Worm (Caenorhabditis elegans) whole organism, mixed stage, embryonic: ENCODE measurements around the gene C08B6.14.

Experiments used
- bed-3 ChIP-seq: fragments of 200-800 bp; sonication (Bioruptor generic); optimal IDR thresholded peaks from 3 replicates; lab custom pipeline; 2018; ENCODE audit warnings: mild to moderate bottlenecking, missing genetic modification characterization, moderate library complexity, missing compliant biosample characterization
- blmp-1 ChIP-seq: fragments of 150-350 bp; optimal IDR thresholded peaks from 2 replicates; lab custom pipeline; 2014; ENCODE audit warnings: missing biosample characterization, missing genetic modification characterization
- ceh-39 ChIP-seq: fragments of 150-350 bp; optimal IDR thresholded peaks from 2 replicates; lab custom pipeline; 2014; ENCODE audit warnings: missing biosample characterization, missing genetic modification characterization
- ceh-43 ChIP-seq: fragments of 200-800 bp; sonication (Bioruptor generic); optimal IDR thresholded peaks from 2 replicates; lab custom pipeline; 2018; ENCODE audit warnings: mild to moderate bottlenecking, missing genetic modification characterization, moderate library complexity, missing compliant biosample characterization
- ceh-83 ChIP-seq: fragments of 200-800 bp; sonication (Bioruptor generic); optimal IDR thresholded peaks from 2 replicates; lab custom pipeline; 2018; ENCODE audit warnings: mild to moderate bottlenecking, missing genetic modification characterization, missing compliant biosample characterization
- ces-1 ChIP-seq: fragments of 150-350 bp; optimal IDR thresholded peaks from 2 replicates; lab custom pipeline; 2014; ENCODE audit warnings: missing biosample characterization, missing genetic modification reagents, missing genetic modification characterization
- cnd-1 ChIP-seq: fragments of 200-800 bp; sonication (Bioruptor generic); optimal IDR thresholded peaks from 2 replicates; lab custom pipeline; 2018; ENCODE audit warnings: mild to moderate bottlenecking, missing genetic modification characterization, missing compliant biosample characterization
- elt-1 ChIP-seq: sonication (generic microtip); optimal IDR thresholded peaks from 2 replicates; lab custom pipeline; 2017; ENCODE audit warnings: missing genetic modification characterization, mild to moderate bottlenecking, missing compliant biosample characterization, antibody characterized with exemption, moderate library complexity, borderline replicate concordance; ENCODE audit not compliant: insufficient read depth
- flh-1 ChIP-seq: fragments of 200-800 bp; sonication (Bioruptor generic); optimal IDR thresholded peaks from 2 replicates; lab custom pipeline; 2018; ENCODE audit warnings: mild to moderate bottlenecking, missing genetic modification characterization, moderate library complexity, missing compliant biosample characterization
- hlh-1 ChIP-seq: fragments of 150-350 bp; optimal IDR thresholded peaks from 2 replicates; lab custom pipeline; 2014; ENCODE audit warnings: missing biosample characterization, missing genetic modification reagents, missing genetic modification characterization
- lsy-2 ChIP-seq: fragments of 150-350 bp; optimal IDR thresholded peaks from 2 replicates; lab custom pipeline; 2014; ENCODE audit warnings: missing biosample characterization, missing genetic modification characterization
- mep-1 ChIP-seq: fragments of 150-350 bp; optimal IDR thresholded peaks from 2 replicates; lab custom pipeline; 2017; ENCODE audit warnings: missing biosample characterization, missing genetic modification reagents, missing genetic modification characterization, inconsistent platforms
- mls-2 ChIP-seq: sonication (generic microtip); optimal IDR thresholded peaks from 2 replicates; lab custom pipeline; 2016; ENCODE audit warnings: mild to moderate bottlenecking, missing genetic modification characterization, moderate library complexity, missing compliant biosample characterization
- nhr-12 ChIP-seq: fragments of 150-350 bp; optimal IDR thresholded peaks from 2 replicates; lab custom pipeline; 2014; ENCODE audit warnings: missing biosample characterization, missing genetic modification characterization
- nhr-2 ChIP-seq: fragments of 150-350 bp; optimal IDR thresholded peaks from 2 replicates; lab custom pipeline; 2014; ENCODE audit warnings: missing biosample characterization, missing genetic modification characterization
- nhr-28 ChIP-seq: fragments of 150-350 bp; optimal IDR thresholded peaks from 2 replicates; lab custom pipeline; 2014; ENCODE audit warnings: missing biosample characterization, missing genetic modification characterization
- nhr-76 ChIP-seq: sonication (generic microtip); optimal IDR thresholded peaks from 2 replicates; lab custom pipeline; 2017; ENCODE audit warnings: missing biosample characterization, missing genetic modification characterization
- snpc-4 ChIP-seq: fragments of 150-350 bp; optimal IDR thresholded peaks from 2 replicates; lab custom pipeline; 2014; ENCODE audit warnings: missing biosample characterization, missing genetic modification characterization
- sptf-1 ChIP-seq: sonication (generic microtip); optimal IDR thresholded peaks from 2 replicates; lab custom pipeline; 2017; ENCODE audit warnings: mild to moderate bottlenecking, missing genetic modification characterization, moderate library complexity, missing compliant biosample characterization
- tbx-8 ChIP-seq: fragments of 200-800 bp; sonication (Bioruptor generic); optimal IDR thresholded peaks from 2 replicates; lab custom pipeline; 2018; ENCODE audit warnings: mild to moderate bottlenecking, missing genetic modification characterization, moderate library complexity, missing compliant biosample characterization
- unc-120 ChIP-seq: sonication (generic microtip); optimal IDR thresholded peaks from 2 replicates; lab custom pipeline; 2017; ENCODE audit warnings: missing genetic modification characterization, missing compliant biosample characterization; ENCODE audit not compliant: poor library complexity, severe bottlenecking
- unc-39 ChIP-seq: fragments of 150-350 bp; optimal IDR thresholded peaks from 2 replicates; lab custom pipeline; 2014; ENCODE audit warnings: missing biosample characterization, missing genetic modification characterization
- zip-8 ChIP-seq: fragments of 150-350 bp; optimal IDR thresholded peaks from 2 replicates; lab custom pipeline; 2014; ENCODE audit warnings: missing biosample characterization, missing genetic modification characterization
- ztf-11 ChIP-seq: fragments of 150-350 bp; optimal IDR thresholded peaks from 2 replicates; lab custom pipeline; 2014; ENCODE audit warnings: missing biosample characterization, missing genetic modification characterization

C08B6.14 gene

DNA sequence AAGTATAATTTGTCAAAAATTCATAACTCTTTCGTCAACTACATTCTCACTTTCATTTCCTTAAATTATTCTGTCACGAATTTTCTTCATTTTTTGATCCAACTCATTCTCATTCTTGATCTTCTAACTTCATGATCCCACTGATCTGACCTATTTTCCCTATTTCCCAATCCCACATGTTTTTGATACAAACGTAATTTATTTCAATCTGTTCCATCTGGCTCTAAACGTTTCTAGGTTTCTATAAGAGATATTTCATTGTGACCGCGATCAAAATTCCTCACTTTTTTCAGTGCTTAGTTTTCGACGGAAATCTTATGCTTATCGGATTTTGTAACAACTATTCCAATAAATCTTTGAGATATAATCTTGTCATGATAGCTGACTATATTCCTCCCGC, 36.1 kb downstream of the C08B6.14 start:
- TF ChIP-seq hlh-1 (tag; lab: Kevin White, UChicago): no peak
- no peak for TF ChIP-seq sptf-1 (tag; lab: Kevin White, UChicago)

DNA sequence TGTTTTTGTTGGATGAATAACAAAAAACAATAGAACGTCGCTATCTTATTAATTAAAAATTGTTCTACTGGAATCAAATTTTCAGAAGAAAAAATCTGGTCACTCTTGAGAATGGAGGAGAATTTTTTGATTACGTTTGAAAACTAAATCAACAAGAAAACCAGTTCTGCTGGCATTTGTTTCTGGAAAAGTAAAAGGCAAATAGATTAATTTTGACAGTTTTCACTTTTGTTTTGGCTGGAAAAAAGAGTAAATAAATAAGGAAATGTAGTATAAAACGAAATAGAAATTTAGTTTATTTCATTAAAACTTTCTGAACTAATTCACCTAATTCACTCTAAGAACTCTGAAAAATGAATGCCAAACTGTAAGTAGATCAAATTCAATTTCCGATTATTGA, 37.6 kb downstream of the C08B6.14 start, which contains the start of gene fipr-13:
TSS of gene fipr-13 (plus strand) at position 301 of the 400 bp plus-strand sequence.
- TF ChIP-seq ceh-83 (no peak), lsy-2 (tag; lab: Kevin White, UChicago) (no peak), zip-8 (tag; lab: Kevin White, UChicago) (no peak), cnd-1 (tag; lab: Kevin White, UChicago) (no peak), bed-3 (GFP tag; lab: Kevin White, UChicago) (no peak), snpc-4 (tag; lab: Kevin White, UChicago) (no peak), ceh-43 (GFP tag; lab: Kevin White, UChicago) (no peak), flh-1 (no peak), nhr-2 (tag; lab: Kevin White, UChicago) (no peak), elt-1 (no peak)

DNA sequence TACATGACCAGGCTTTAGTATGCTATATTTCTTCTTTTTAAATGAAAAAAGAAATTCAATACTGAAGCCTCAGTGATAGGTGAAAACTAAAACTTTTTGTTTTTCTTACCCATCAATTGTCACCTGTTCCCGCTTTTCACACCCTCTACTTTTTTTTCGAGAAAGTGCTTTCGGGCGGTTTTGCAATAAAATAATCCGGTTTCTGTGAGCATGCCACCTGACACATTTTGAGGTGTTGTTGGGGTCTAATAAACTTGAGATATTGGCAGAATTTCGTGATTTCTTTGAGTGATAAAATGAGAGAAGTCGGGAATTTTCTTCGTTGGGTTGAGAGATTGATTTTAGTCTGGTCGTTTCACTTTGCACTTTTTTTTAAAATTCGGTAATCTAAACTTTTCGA, 41.8 kb downstream of the C08B6.14 start:
- TF ChIP-seq elt-1 (no peak), unc-120 (peak; percentile 4), cnd-1 (tag; lab: Kevin White, UChicago) (no peak), hlh-1 (tag; lab: Kevin White, UChicago) (peak; percentile 68), mls-2 (tag; lab: Kevin White, UChicago) (no peak)

DNA sequence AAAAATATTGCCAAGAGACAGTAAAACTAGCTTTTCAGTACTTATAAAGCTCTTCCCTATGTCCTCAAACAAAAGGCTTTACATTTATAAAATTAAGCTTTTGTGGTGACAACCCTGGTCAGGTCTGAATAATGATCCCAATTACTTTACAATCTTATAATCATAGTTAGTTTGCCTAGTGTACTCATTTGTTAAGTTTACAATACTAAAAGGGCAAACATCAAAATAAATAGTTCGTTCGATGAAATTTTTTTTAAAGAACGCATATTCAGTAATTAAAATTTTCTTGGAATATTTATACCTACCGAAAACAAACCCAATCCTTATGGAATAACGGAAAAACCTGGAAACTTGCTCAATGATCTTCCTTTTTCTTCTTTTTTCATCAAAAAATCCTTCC, 43.1 kb downstream of the C08B6.14 start:
- TF ChIP-seq nhr-76 (tag; lab: Kevin White, UChicago) (no peak), hlh-1 (tag; lab: Kevin White, UChicago) (no peak), bed-3 (GFP tag; lab: Kevin White, UChicago) (no peak), elt-1 (no peak), nhr-12 (no peak), tbx-8 (GFP tag; lab: Kevin White, UChicago) (no peak), blmp-1 (tag; lab: Kevin White, UChicago) (no peak), sptf-1 (tag; lab: Kevin White, UChicago) (no peak), ces-1 (GFP tag; lab: Kevin White, UChicago) (no peak), unc-39 (tag; lab: Kevin White, UChicago) (no peak), snpc-4 (tag; lab: Kevin White, UChicago) (no peak), unc-120 (no peak), cnd-1 (tag; lab: Kevin White, UChicago) (no peak), ceh-83 (no peak), mep-1 (tag; lab: Kevin White, UChicago) (no peak), nhr-28 (no peak), flh-1 (no peak), nhr-2 (tag; lab: Kevin White, UChicago) (no peak)

DNA sequence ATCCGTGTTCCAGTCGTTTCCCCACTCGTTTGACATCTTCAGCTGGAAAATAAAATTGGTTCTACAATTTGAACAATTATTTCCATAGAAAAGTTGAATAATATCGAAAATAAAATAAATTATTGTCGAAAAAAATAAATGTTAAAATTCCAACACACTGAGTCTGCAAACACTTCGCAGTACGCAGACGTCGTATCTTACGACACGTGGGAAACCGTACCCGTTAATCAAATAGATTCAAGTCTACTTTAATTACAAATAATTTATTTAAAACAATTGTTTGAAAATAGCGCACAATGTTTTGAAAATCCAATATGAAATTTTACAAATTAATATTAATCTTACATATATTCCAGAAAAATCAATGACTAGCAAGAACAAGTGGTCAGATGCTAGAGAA, 46.9 kb downstream of the C08B6.14 start, which contains the start of gene yif-1:
TSS of gene yif-1 (minus strand) at position 42 of the 400 bp plus-strand sequence.
- TF ChIP-seq ces-1 (GFP tag; lab: Kevin White, UChicago): peak; percentile 88
- TF ChIP-seq lsy-2 (tag; lab: Kevin White, UChicago): peak; percentile 88
- TF ChIP-seq nhr-76 (tag; lab: Kevin White, UChicago): no peak

DNA sequence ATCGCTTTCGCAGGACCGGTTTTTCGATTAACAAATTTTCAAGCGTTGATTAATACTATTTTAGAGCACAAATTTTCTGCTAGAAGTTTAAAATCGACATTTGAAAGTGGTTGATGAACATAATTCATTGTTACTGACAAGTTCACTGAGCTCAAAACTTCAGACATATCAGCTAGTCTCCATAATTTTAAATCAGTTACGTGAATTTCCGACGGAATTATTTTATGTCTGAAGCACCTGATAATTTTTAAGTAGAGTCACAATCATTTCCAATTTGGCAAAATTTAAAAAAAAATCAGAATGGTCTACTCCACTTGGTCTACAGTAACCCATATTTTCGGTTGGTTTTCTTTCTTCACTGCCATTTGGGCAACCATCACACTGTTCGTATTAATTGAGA, 50.0 kb downstream of the C08B6.14 start, which contains the start of gene str-118:
TSS of gene str-118 (plus strand) at position 301 of the 400 bp plus-strand sequence.
- TF ChIP-seq nhr-2 (tag; lab: Kevin White, UChicago) (no peak), cnd-1 (tag; lab: Kevin White, UChicago) (no peak), ceh-39 (tag; lab: Kevin White, UChicago) (no peak), snpc-4 (tag; lab: Kevin White, UChicago) (no peak), ztf-11 (tag; lab: Kevin White, UChicago) (no peak), nhr-12 (no peak), lsy-2 (tag; lab: Kevin White, UChicago) (no peak), bed-3 (GFP tag; lab: Kevin White, UChicago) (no peak), zip-8 (tag; lab: Kevin White, UChicago) (no peak), sptf-1 (tag; lab: Kevin White, UChicago) (no peak), ceh-43 (GFP tag; lab: Kevin White, UChicago) (no peak)
